Worm (Caenorhabditis elegans) whole organism, late embryonic: ENCODE data around the gene pam-1.

Source experiments
- C08G9.2 ChIP-seq: sonication (generic microtip); optimal IDR thresholded peaks from 2 replicates; lab custom pipeline; 2016; ENCODE audit warnings: mild to moderate bottlenecking, missing genetic modification characterization, moderate library complexity, missing compliant biosample characterization
- ama-1 ChIP-seq: fragments of 150-350 bp; optimal IDR thresholded peaks from 2 replicates; lab custom pipeline; 2014
- ceh-18 ChIP-seq: sonication (generic microtip); optimal IDR thresholded peaks from 2 replicates; lab custom pipeline; 2016; ENCODE audit warnings: missing genetic modification characterization, missing compliant biosample characterization
- ceh-19 ChIP-seq: fragments of 200-800 bp; sonication (Bioruptor generic); optimal IDR thresholded peaks from 2 replicates; lab custom pipeline; 2018; ENCODE audit warnings: mild to moderate bottlenecking, missing genetic modification characterization, missing compliant biosample characterization
- ceh-45 ChIP-seq: fragments of 200-800 bp; sonication (Bioruptor generic); IDR thresholded peaks from 2 replicates; pipeline ENCODE4 v1.3.6; 2022; ENCODE audit warnings: missing genetic modification reagents, missing genetic modification characterization, missing compliant biosample characterization
- ceh-48 ChIP-seq: sonication (generic microtip); optimal IDR thresholded peaks from 2 replicates; lab custom pipeline; 2016; ENCODE audit warnings: missing genetic modification characterization, inconsistent platforms, missing compliant biosample characterization
- ceh-6 ChIP-seq: fragments of 200-800 bp; sonication (Bioruptor generic); optimal IDR thresholded peaks from 2 replicates; lab custom pipeline; 2018; ENCODE audit warnings: mild to moderate bottlenecking, missing genetic modification characterization, missing compliant biosample characterization
- ceh-9 ChIP-seq: sonication (generic microtip); optimal IDR thresholded peaks from 2 replicates; lab custom pipeline; 2016; ENCODE audit warnings: mild to moderate bottlenecking, missing genetic modification characterization, inconsistent platforms, missing compliant biosample characterization
- dmd-4 ChIP-seq: sonication (generic microtip); optimal IDR thresholded peaks from 2 replicates; lab custom pipeline; 2016; ENCODE audit warnings: borderline replicate concordance, missing genetic modification characterization, missing compliant biosample characterization
- dve-1 ChIP-seq: sonication (generic microtip); optimal IDR thresholded peaks from 2 replicates; lab custom pipeline; 2017; ENCODE audit warnings: antibody characterized with exemption, mild to moderate bottlenecking, missing genetic modification characterization, missing compliant biosample characterization
- elt-2 ChIP-seq: sonication (generic microtip); optimal IDR thresholded peaks from 2 replicates; lab custom pipeline; 2016; ENCODE audit warnings: missing genetic modification reagents, missing genetic modification characterization, missing compliant biosample characterization
- elt-4 ChIP-seq: sonication (generic microtip); optimal IDR thresholded peaks from 2 replicates; lab custom pipeline; 2016; ENCODE audit warnings: missing genetic modification characterization, missing compliant biosample characterization
- eyg-1 ChIP-seq: sonication (generic microtip); optimal IDR thresholded peaks from 2 replicates; lab custom pipeline; 2016; ENCODE audit warnings: missing genotype, missing genetic modification characterization, missing compliant biosample characterization
- fax-1 ChIP-seq: sonication (generic microtip); optimal IDR thresholded peaks from 2 replicates; lab custom pipeline; 2016; ENCODE audit warnings: missing genotype, missing genetic modification characterization, missing compliant biosample characterization
- hlh-13 ChIP-seq: fragments of 200-800 bp; sonication (Bioruptor generic); optimal IDR thresholded peaks from 2 replicates; lab custom pipeline; 2018; ENCODE audit warnings: mild to moderate bottlenecking, missing genetic modification characterization, missing compliant biosample characterization
- hlh-30 ChIP-seq: sonication (generic microtip); optimal IDR thresholded peaks from 2 replicates; lab custom pipeline; 2017; ENCODE audit warnings: antibody characterized with exemption, missing genetic modification characterization, missing compliant biosample characterization; ENCODE audit not compliant: insufficient read depth
- lin-11 ChIP-seq: fragments of 200-800 bp; sonication (Bioruptor generic); optimal IDR thresholded peaks from 2 replicates; lab custom pipeline; 2018; ENCODE audit warnings: mild to moderate bottlenecking, missing genetic modification characterization, missing compliant biosample characterization
- nfya-1 ChIP-seq: sonication (generic microtip); optimal IDR thresholded peaks from 2 replicates; lab custom pipeline; 2017; ENCODE audit warnings: missing genetic modification characterization, mild to moderate bottlenecking, missing compliant biosample characterization, antibody characterized with exemption, moderate library complexity
- pax-1 ChIP-seq: fragments of 150-350 bp; optimal IDR thresholded peaks from 2 replicates; lab custom pipeline; 2014; ENCODE audit warnings: missing biosample characterization, missing genetic modification characterization
- pha-2 ChIP-seq: sonication (generic microtip); optimal IDR thresholded peaks from 2 replicates; lab custom pipeline; 2017; ENCODE audit warnings: mild to moderate bottlenecking, missing genetic modification characterization, missing compliant biosample characterization
- pha-4 ChIP-seq: fragments of 150-350 bp; optimal IDR thresholded peaks from 2 replicates; lab custom pipeline; 2018; ENCODE audit warnings: missing biosample characterization, missing genetic modification reagents, missing genetic modification characterization
- pros-1 ChIP-seq: fragments of 150-350 bp; optimal IDR thresholded peaks from 2 replicates; lab custom pipeline; 2014; ENCODE audit warnings: missing biosample characterization, missing genetic modification reagents, missing genetic modification characterization
- sdc-2 ChIP-seq: sonication (generic microtip); optimal IDR thresholded peaks from 2 replicates; lab custom pipeline; 2016; ENCODE audit warnings: missing genotype, missing genetic modification characterization, missing compliant biosample characterization
- sox-2 ChIP-seq: fragments of 200-800 bp; sonication (Bioruptor generic); IDR thresholded peaks from 2 replicates; pipeline ENCODE4 v1.3.6; 2022; ENCODE audit warnings: missing genetic modification reagents, missing genetic modification characterization, missing compliant biosample characterization
- tbx-7 ChIP-seq: sonication (generic microtip); optimal IDR thresholded peaks from 2 replicates; lab custom pipeline; 2016; ENCODE audit warnings: missing genotype, missing genetic modification characterization, missing compliant biosample characterization
- unc-42 ChIP-seq: sonication (generic microtip); optimal IDR thresholded peaks from 2 replicates; lab custom pipeline; 2016; ENCODE audit warnings: missing genotype, missing genetic modification characterization, missing compliant biosample characterization
- unc-55 ChIP-seq: sonication (generic microtip); optimal IDR thresholded peaks from 2 replicates; lab custom pipeline; 2017; ENCODE audit warnings: missing biosample characterization, missing genetic modification reagents, missing genetic modification characterization
- unc-86 ChIP-seq: sonication (generic microtip); optimal IDR thresholded peaks from 2 replicates; lab custom pipeline; 2016; ENCODE audit warnings: missing genetic modification characterization, missing compliant biosample characterization

The pam-1 gene

DNA sequence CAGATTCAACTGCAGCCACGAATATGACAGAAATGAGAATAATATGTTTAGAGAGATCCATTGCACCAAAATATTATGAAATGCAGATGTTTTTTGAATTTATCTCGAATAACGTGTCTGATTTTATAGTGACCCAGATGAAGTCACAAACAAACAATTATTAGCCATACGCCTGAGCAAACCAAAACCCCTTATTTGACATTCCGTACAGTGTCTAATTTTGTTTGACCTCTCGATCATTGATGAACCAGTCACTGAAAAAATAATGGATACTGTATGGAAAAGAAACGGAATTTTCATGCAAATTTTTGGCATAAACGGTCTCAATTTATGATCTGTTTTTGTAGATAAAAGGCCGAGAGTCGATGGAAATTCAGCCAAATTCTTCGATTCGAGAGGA, 34.4 kb downstream of the pam-1 start, which contains the start of the genes R05G6.9 and R05G6.3:
Gene R05G6.9, minus strand, starts transcription at position 101 of the 400 bp plus-strand sequence.
Gene R05G6.3, plus strand, starts transcription at position 386 of the 400 bp plus-strand sequence.
- no peak for TF ChIP-seq sox-2 (GFP tag; lab: Robert Waterston, UW)
- TF ChIP-seq dmd-4 (tag; lab: Kevin White, UChicago), result no peak
- no peak for TF ChIP-seq elt-2 (tag; lab: Kevin White, UChicago)
- no peak for TF ChIP-seq tbx-7
- TF ChIP-seq, all 69 proteins: peak for 0

DNA sequence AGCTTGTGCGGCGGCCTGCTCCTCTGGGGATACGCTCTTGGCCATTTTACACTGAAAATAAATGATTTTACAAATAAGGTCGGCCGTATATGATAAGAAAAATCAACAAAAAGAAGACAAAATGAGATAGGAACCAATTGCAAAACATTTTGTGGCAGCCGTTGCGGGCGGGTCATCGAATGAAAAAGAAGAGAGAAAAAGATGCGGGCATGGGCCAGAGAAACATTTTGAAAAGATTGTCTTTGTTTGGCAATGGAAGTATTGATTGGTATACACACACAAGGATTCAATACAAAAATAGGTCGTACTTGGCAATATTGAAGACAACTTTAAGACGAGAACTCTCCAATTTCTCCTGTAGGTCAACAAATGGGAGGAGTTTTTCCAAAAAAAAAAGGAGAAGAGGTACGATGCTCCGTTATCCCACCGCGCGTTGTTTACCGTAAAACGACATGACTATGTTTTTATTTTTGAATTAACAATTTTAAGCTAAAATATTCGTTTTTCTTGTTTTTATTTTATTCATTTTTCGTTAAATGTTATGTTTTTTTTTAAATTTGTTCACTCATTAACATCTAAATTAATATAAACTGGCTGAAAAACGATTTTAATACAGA, 37.9 kb downstream of the pam-1 start, which contains the start of the genes plc-4 and R05G6.4:
Gene plc-4, minus strand, starts transcription at position 51 of the 617 bp plus-strand sequence.
Gene R05G6.4, plus strand, starts transcription at position 617 of the 617 bp plus-strand sequence.
- TF ChIP-seq pha-4 (tag; lab: Kevin White, UChicago), result no peak
- TF ChIP-seq sdc-2, result no peak
- no peak for TF ChIP-seq pros-1 (tag; lab: Kevin White, UChicago)
- no peak for TF ChIP-seq pax-1 (tag; lab: Kevin White, UChicago)
- no peak for TF ChIP-seq unc-55 (GFP tag; lab: Kevin White, UChicago)
- no peak for TF ChIP-seq nfya-1 (tag; lab: Kevin White, UChicago)
- TF ChIP-seq eyg-1 (tag; lab: Kevin White, UChicago), result no peak
- no peak for TF ChIP-seq elt-4 (tag; lab: Kevin White, UChicago)
- no peak for TF ChIP-seq ceh-48 (tag; lab: Kevin White, UChicago)
- no peak for TF ChIP-seq hlh-30 (tag; lab: Kevin White, UChicago)
- no peak for TF ChIP-seq ceh-45
- TF ChIP-seq ama-1, result no peak
- TF ChIP-seq C08G9.2 (tag; lab: Kevin White, UChicago), result no peak
- TF ChIP-seq elt-2 (tag; lab: Kevin White, UChicago), result no peak
- TF ChIP-seq fax-1, result no peak

DNA sequence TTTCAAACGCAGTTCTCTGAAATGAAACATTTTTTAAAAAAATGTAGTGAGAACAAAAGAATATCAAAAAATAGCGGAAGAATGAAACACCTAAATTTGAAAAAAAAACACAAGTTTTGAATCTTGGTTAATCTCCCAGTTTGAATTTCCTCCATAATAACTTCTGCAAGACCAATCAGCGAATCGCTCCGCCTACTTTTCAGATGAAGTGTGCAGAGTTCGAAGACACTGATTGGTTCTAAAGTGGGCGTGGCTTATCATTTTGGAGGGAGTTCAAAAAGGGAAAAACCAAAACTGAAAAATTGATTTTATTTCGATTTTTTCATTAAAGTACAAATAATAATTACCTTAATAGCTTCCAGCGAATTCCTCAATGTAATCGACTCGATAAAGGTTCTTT, 39.8 kb downstream of the pam-1 start:
- no peak for TF ChIP-seq tbx-7
- peak; percentile 72 for TF ChIP-seq nfya-1 (tag; lab: Kevin White, UChicago)
- no peak for TF ChIP-seq hlh-13 (GFP tag; lab: Kevin White, UChicago)

DNA sequence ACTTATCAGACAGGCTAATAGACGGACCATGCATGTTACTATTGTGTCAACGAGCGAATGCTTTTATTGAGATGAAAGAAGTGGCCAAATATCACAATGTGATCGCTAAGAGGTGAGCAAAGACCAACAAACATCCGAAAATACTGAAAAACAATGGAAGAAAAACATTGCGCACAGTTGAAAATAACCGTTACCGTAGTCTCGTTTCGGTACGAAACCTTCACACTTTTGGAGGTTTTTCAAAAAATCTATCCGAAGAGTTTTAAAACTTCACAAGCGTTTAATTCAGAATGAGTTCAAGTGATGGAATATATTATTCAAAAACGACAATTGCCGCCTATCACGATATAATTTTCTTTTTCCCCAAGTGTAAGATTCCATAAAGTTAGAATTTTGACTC, 41.8 kb downstream of the pam-1 start:
- TF ChIP-seq dve-1, result no peak
- no peak for TF ChIP-seq unc-55 (GFP tag; lab: Kevin White, UChicago)
- TF ChIP-seq C08G9.2 (tag; lab: Kevin White, UChicago), result no peak
- TF ChIP-seq ceh-6 (GFP tag; lab: Kevin White, UChicago), result no peak
- TF ChIP-seq pha-2 (tag; lab: Kevin White, UChicago), result no peak
- no peak for TF ChIP-seq unc-86 (tag; lab: Kevin White, UChicago)
- TF ChIP-seq lin-11 (tag; lab: Kevin White, UChicago), result no peak

DNA sequence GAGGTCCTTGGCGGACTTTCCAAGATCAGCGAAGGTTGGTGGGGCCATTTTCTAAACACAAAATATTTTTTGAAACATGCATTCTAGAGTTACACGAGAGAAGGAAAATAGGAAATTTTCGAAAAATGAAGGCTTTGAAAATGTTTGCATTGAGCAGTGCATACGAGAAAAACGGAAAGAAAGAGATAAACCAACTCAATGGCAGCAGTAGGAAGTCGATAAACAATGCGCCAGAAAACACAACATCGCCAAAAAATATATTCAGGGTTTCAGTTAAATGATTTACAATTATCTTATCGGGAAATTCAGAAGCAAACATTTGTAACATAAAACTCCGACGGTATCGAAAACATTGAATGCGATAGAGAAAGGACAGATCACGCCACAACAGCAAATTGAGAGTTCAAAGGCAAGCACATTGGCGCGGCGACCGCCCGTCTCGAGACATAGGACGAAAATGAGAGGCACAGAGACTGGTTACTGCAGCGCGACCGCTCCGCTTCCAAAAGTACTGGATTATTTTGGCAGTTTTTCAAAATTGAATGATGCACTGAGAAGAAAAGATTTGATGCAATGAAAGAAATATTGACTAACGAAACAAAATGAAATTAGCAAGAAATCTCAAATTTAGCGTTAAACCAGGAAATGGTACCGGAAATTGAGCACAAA, 42.6 kb downstream of the pam-1 start, which contains the start of the genes vdac-1 and R05G6.5:
Gene vdac-1, minus strand, starts transcription at position 51 of the 669 bp plus-strand sequence.
Gene R05G6.5, plus strand, starts transcription at position 527 of the 669 bp plus-strand sequence.
- TF ChIP-seq nfya-1 (tag; lab: Kevin White, UChicago) (peak; percentile 32), ceh-6 (GFP tag; lab: Kevin White, UChicago) (no peak), dmd-4 (tag; lab: Kevin White, UChicago) (no peak), ceh-18 (peak; percentile 31), ceh-19 (GFP tag; lab: Kevin White, UChicago) (no peak), pros-1 (tag; lab: Kevin White, UChicago) (no peak), dve-1 (peak; percentile 45), unc-42 (tag; lab: Kevin White, UChicago) (peak; percentile 47), ceh-9 (tag; lab: Kevin White, UChicago) (no peak)

DNA sequence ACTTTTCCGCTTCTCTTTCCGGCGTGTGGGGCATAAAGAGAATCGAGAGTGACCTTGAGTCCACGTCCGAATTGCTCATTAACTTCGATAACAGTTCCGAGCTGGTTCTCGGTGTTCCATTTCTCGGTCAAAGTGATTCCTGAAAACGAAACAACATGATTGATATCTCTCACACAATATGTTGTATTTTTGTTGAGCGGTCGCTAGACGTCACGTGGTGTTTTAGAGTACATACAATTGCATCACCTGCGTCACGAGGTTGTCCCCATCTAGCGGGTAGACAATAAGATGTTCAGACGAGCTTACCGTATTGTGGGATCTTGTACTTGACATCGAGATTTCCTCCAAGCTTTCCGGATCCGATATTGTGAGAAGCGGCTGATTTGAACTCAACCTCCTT, 43.3 kb downstream of the pam-1 start:
- TF ChIP-seq elt-4 (tag; lab: Kevin White, UChicago), result no peak
- peak; percentile 76 for TF ChIP-seq hlh-30 (tag; lab: Kevin White, UChicago)
- TF ChIP-seq, all 69 proteins: peak for 1
